Worm (Caenorhabditis elegans): ENCODE measurements around the gene srw-82.

Gene srw-82

ce11 chrV:18480231-18480630 lies 48.7 kb downstream of the srw-82 start, which contains the start of gene srh-178:
TSS of gene srh-178 (minus strand) at chrV:18480331.
- TF ChIP-seq ceh-6 (GFP tag; optimal IDR thresholded peaks at IDR 0.05) (no peak), dve-1 (tag; optimal IDR thresholded peaks at IDR 0.05) (no peak), pha-4 (tag; optimal IDR thresholded peaks at IDR 0.05) (no peak), hlh-6 (tag; optimal IDR thresholded peaks at IDR 0.05) (no peak), eyg-1 (tag; optimal IDR thresholded peaks at IDR 0.05) (no peak)
